In genomic region chr3L:2881582-2881981, dm6 we compare ENCODE assay signal across 3 fruit fly cellular contexts.
TF ChIP-seq lines count a peak whose summit lies in the region.

No protein-coding gene starts in this region.

- TF ChIP-seq CTCF in whole organism, embryonic (GFP tag; optimal IDR thresholded peaks at IDR 0.05; lab: Kevin White, UChicago): no peak

TF ChIP-seq in whole organism, embryonic, 481 proteins besides CTCF, POLR2A, EP300 and RAD21 (continues in another document):
- TF ChIP-seq Atf-2 (GFP tag; optimal IDR thresholded peaks at IDR 0.05; lab: Kevin White, UChicago) (no peak), fru (optimal IDR thresholded peaks at IDR 0.05; lab: Kevin White, UChicago) (no peak), dpn (GFP tag; optimal IDR thresholded peaks at IDR 0.05; lab: Kevin White, UChicago) (no peak), D (optimal IDR thresholded peaks at IDR 0.05; lab: Kevin White, UChicago) (peak; percentile 78), D (GFP tag; optimal IDR thresholded peaks at IDR 0.05; lab: Kevin White, UChicago) (no peak), ac (GFP tag; optimal IDR thresholded peaks at IDR 0.05; lab: Kevin White, UChicago) (peak; percentile 92), Bdp1 (GFP tag; optimal IDR thresholded peaks at IDR 0.05; lab: Kevin White, UChicago) (no peak), hkb (optimal IDR thresholded peaks at IDR 0.05; lab: Kevin White, UChicago) (no peak), hkb (GFP tag; IDR thresholded peaks at IDR 0.05; lab: Robert Waterston, UW) (no peak), Dad (GFP tag; optimal IDR thresholded peaks at IDR 0.05; lab: Kevin White, UChicago) (no peak), twi (tag; optimal IDR thresholded peaks at IDR 0.05; lab: Kevin White, UChicago) (peak; percentile 94), zfh1 (GFP tag; IDR thresholded peaks at IDR 0.05; lab: Robert Waterston, UW) (no peak), Bgb (GFP tag; IDR thresholded peaks at IDR 0.05; lab: Robert Waterston, UW; ENCODE audit: partially characterized antibody) (no peak), CG13296 (GFP tag; optimal IDR thresholded peaks at IDR 0.05; lab: Kevin White, UChicago) (no peak), Kr (GFP tag; optimal IDR thresholded peaks at IDR 0.05; lab: Kevin White, UChicago) (peak; percentile 39), bab2 (GFP tag; optimal IDR thresholded peaks at IDR 0.05; lab: Kevin White, UChicago) (no peak), Stat92E (GFP tag; optimal IDR thresholded peaks at IDR 0.05; lab: Kevin White, UChicago) (peak in 1 of 3 experiments; percentile 13), CG8765 (GFP tag; IDR thresholded peaks at IDR 0.05; lab: Robert Waterston, UW) (0 out of 2 replicates have a peak, but pooled peaks have one; percentile 32), Adf1 (GFP tag; IDR thresholded peaks at IDR 0.05; lab: Robert Waterston, UW) (peak; percentile 6; the same call in 1 of the 2 replicates), CG4360 (GFP tag; IDR thresholded peaks at IDR 0.05; lab: Robert Waterston, UW) (peak; percentile 100), nerfin-1 (tag; optimal IDR thresholded peaks at IDR 0.05; lab: Kevin White, UChicago) (peak; percentile 85), Lpt (GFP tag; optimal IDR thresholded peaks at IDR 0.05; lab: Kevin White, UChicago) (peak; percentile 65), da (GFP tag; optimal IDR thresholded peaks at IDR 0.05; lab: Kevin White, UChicago) (peak; percentile 63), CG14710 (tag; optimal IDR thresholded peaks at IDR 0.05; lab: Kevin White, UChicago) (peak; percentile 61), Dfd (GFP tag; optimal IDR thresholded peaks at IDR 0.05; lab: Kevin White, UChicago) (no peak), pros (GFP tag; optimal IDR thresholded peaks at IDR 0.05; lab: Kevin White, UChicago) (peak; percentile 41), sisA (GFP tag; IDR thresholded peaks at IDR 0.05; lab: Robert Waterston, UW) (no peak), trem (tag; optimal IDR thresholded peaks at IDR 0.05; lab: Kevin White, UChicago) (peak; percentile 13), lov (optimal IDR thresholded peaks at IDR 0.05; lab: Kevin White, UChicago) (no peak), lov (GFP tag; IDR thresholded peaks at IDR 0.05; lab: Robert Waterston, UW) (no peak), CG15479 (GFP tag; optimal IDR thresholded peaks at IDR 0.05; lab: Kevin White, UChicago) (no peak)

TF ChIP-seq in whole organism, prepupa, 60 proteins besides CTCF, POLR2A, EP300 and RAD21:
- TF ChIP-seq topi (GFP tag; optimal IDR thresholded peaks at IDR 0.05; lab: Kevin White, UChicago) (no peak), CG15336 (GFP tag; IDR thresholded peaks at IDR 0.05; lab: Robert Waterston, UW) (no peak), acj6 (GFP tag; optimal IDR thresholded peaks at IDR 0.05; lab: Kevin White, UChicago) (no peak), pdm3 (GFP tag; optimal IDR thresholded peaks at IDR 0.05; lab: Kevin White, UChicago) (no peak), svp (GFP tag; lab: Kevin White, UChicago) (peak; percentile 21), eg (GFP tag; IDR thresholded peaks at IDR 0.05; lab: Robert Waterston, UW) (no peak), Ets96B (tag; optimal IDR thresholded peaks at IDR 0.05; lab: Kevin White, UChicago) (no peak), Eip78C (GFP tag; lab: Kevin White, UChicago) (peak; percentile 23), Sox15 (GFP tag; optimal IDR thresholded peaks at IDR 0.05; lab: Kevin White, UChicago) (no peak), cyc (GFP tag; optimal IDR thresholded peaks at IDR 0.05; lab: Kevin White, UChicago) (no peak), dsx (GFP tag; optimal IDR thresholded peaks at IDR 0.05; lab: Kevin White, UChicago; ENCODE audit: poor library complexity, severe bottlenecking) (peak; percentile 25)

TF ChIP-seq in whole organism, pupa, 21 proteins besides CTCF, POLR2A, EP300 and RAD21:
- peak; percentile 56 for TF ChIP-seq CG13204 (GFP tag; optimal IDR thresholded peaks at IDR 0.05; lab: Kevin White, UChicago)
- TF ChIP-seq CG17806 (tag; optimal IDR thresholded peaks at IDR 0.05; lab: Kevin White, UChicago): no peak
- TF ChIP-seq CG4496 (GFP tag; IDR thresholded peaks at IDR 0.05; lab: Robert Waterston, UW): no peak

Comparison
In these comparisons a context has a peak if more than half of its experiments do, and no peak if none do; other contexts are left out.
1. Of the 7 proteins assayed by ChIP-seq in both whole organism, embryonic and whole organism, prepupa: peak only in whole organism, embryonic: Lpt; only in whole organism, prepupa: none; in both: none; in neither: 6.